Fruit fly (Drosophila melanogaster): ENCODE data around the gene CG33710.

The CG33710 gene

dm6 chr3L:19913328-19913936 is 39.2 kb downstream of the CG33710 start, which contains the start of gene Mtr3 (continued):
- TF ChIP-seq Hr78 (GFP tag; optimal IDR thresholded peaks at IDR 0.05) (no peak), E2f2 (GFP tag; IDR thresholded peaks at IDR 0.05) (peak; percentile 80), lmd (GFP tag; IDR thresholded peaks at IDR 0.05) (no peak), MESR4 (GFP tag; optimal IDR thresholded peaks at IDR 0.05) (peak; percentile 62), CG6765 (GFP tag; optimal IDR thresholded peaks at IDR 0.05) (no peak)

- TF ChIP-seq CG7556 (GFP tag; optimal IDR thresholded peaks at IDR 0.05) (no peak), ci (GFP tag; IDR thresholded peaks at IDR 0.05) (peak; percentile 68), Poxn (GFP tag; IDR thresholded peaks at IDR 0.05) (no peak), zen (tag; optimal IDR thresholded peaks at IDR 0.05) (peak; percentile 28), Tbp (GFP tag; optimal IDR thresholded peaks at IDR 0.05) (no peak), sima (GFP tag; optimal IDR thresholded peaks at IDR 0.05) (no peak), Fer2 (tag; optimal IDR thresholded peaks at IDR 0.05) (no peak), bigmax (GFP tag; optimal IDR thresholded peaks at IDR 0.05) (no peak), CG3847 (GFP tag; IDR thresholded peaks at IDR 0.05) (peak; percentile 63; the same call in 1 of the 2 replicates), CG11723 (GFP tag; optimal IDR thresholded peaks at IDR 0.05) (no peak), CG30403 (GFP tag; optimal IDR thresholded peaks at IDR 0.05) (no peak), NC2α (GFP tag; optimal IDR thresholded peaks at IDR 0.05) (no peak), zf30C (GFP tag; optimal IDR thresholded peaks at IDR 0.05) (peak; percentile 64), onecut (GFP tag; IDR thresholded peaks at IDR 0.05) (peak; percentile 15; the same call in 1 of the 2 replicates), nerfin-1 (tag; optimal IDR thresholded peaks at IDR 0.05) (peak; percentile 53), CG33557 (GFP tag; optimal IDR thresholded peaks at IDR 0.05) (peak; percentile 20), CG34224 (GFP tag; IDR thresholded peaks at IDR 0.05; ENCODE audit: partially characterized antibody) (peak; percentile 40; the same call in 1 of the 3 replicates), CG17186 (GFP tag; optimal IDR thresholded peaks at IDR 0.05) (peak; percentile 23), NC2β (GFP tag; optimal IDR thresholded peaks at IDR 0.05) (peak; percentile 52), vfl (GFP tag; optimal IDR thresholded peaks at IDR 0.05) (no peak), bowl (GFP tag; IDR thresholded peaks at IDR 0.05) (no peak), CG12769 (tag; optimal IDR thresholded peaks at IDR 0.05) (no peak), CG8478 (optimal IDR thresholded peaks at IDR 0.05) (no peak), CG2202 (tag; optimal IDR thresholded peaks at IDR 0.05) (no peak), CG32772 (GFP tag; IDR thresholded peaks at IDR 0.05) (peak; percentile 60), CG17361 (GFP tag; IDR thresholded peaks at IDR 0.05) (no peak), CG13287 (GFP tag; IDR thresholded peaks at IDR 0.05; ENCODE audit: partially characterized antibody) (peak; percentile 60; the same call in 1 of the 2 replicates), dmrt11E (tag; optimal IDR thresholded peaks at IDR 0.05) (no peak), Mad (GFP tag; optimal IDR thresholded peaks at IDR 0.05) (peak; percentile 32), Fer3 (tag; optimal IDR thresholded peaks at IDR 0.05) (peak; percentile 24), CG2199 (GFP tag; IDR thresholded peaks at IDR 0.05) (no peak; the same call in 2 of the 3 replicates), cg (GFP tag; optimal IDR thresholded peaks at IDR 0.05) (peak; percentile 33), cad (GFP tag; optimal IDR thresholded peaks at IDR 0.05) (no peak), CG12659 (GFP tag; optimal IDR thresholded peaks at IDR 0.05) (peak; percentile 88), CG4282 (GFP tag; optimal IDR thresholded peaks at IDR 0.05) (no peak), CTCF (GFP tag; optimal IDR thresholded peaks at IDR 0.05) (peak; percentile 28), CG8924 (tag; optimal IDR thresholded peaks at IDR 0.05) (peak; percentile 71), mld (GFP tag; IDR thresholded peaks at IDR 0.05; ENCODE audit: partially characterized antibody) (no peak), Ets65A (GFP tag) (no peak), row (GFP tag; IDR thresholded peaks at IDR 0.05) (no peak), ranshi (GFP tag; IDR thresholded peaks at IDR 0.05) (no peak), CG8089 (GFP tag; optimal IDR thresholded peaks at IDR 0.05) (no peak), CG17912 (GFP tag; optimal IDR thresholded peaks at IDR 0.05) (peak; percentile 42), CG11398 (GFP tag; optimal IDR thresholded peaks at IDR 0.05) (no peak), HLH4C (GFP tag; IDR thresholded peaks at IDR 0.05; ENCODE audit: partially characterized antibody) (no peak)
Measured at dm6 chr3L:19910054-19910414, 42.6 kb downstream of the CG33710 start, which contains the start of the genes Mi-2 and Prp3. TSS of gene Mi-2 (minus strand) at chr3L:19910215. TSS of gene Prp3 (plus strand) at chr3L:19910300.

Data from whole organism, embryonic.